Worm (Caenorhabditis elegans) whole organism, L2 larva: ENCODE data around the gene R04B5.1.

ENCODE experiments used
- F13H6.1 ChIP-seq: sonication (generic microtip); optimal IDR thresholded peaks from 2 replicates; lab custom pipeline; 2016; ENCODE audit warnings: missing genetic modification characterization, missing compliant biosample characterization
- R02D3.7 ChIP-seq: fragments of 150-350 bp; optimal IDR thresholded peaks from 2 replicates; lab custom pipeline; 2014; ENCODE audit warnings: missing biosample characterization, missing genetic modification characterization
- Y55F3AM.14 ChIP-seq: fragments of 200-800 bp; sonication (Bioruptor generic); optimal IDR thresholded peaks from 2 replicates; lab custom pipeline; 2018; ENCODE audit warnings: mild to moderate bottlenecking, missing genetic modification characterization, missing compliant biosample characterization
- alr-1 ChIP-seq: fragments of 150-350 bp; optimal IDR thresholded peaks from 2 replicates; lab custom pipeline; 2014; ENCODE audit warnings: missing biosample characterization, missing genetic modification characterization
- aly-2 ChIP-seq: fragments of 150-350 bp; optimal IDR thresholded peaks from 2 replicates; lab custom pipeline; 2014; ENCODE audit warnings: missing biosample characterization, missing genetic modification characterization
- ceh-16 ChIP-seq: fragments of 150-350 bp; optimal IDR thresholded peaks from 2 replicates; lab custom pipeline; 2014; ENCODE audit warnings: missing biosample characterization, missing genetic modification characterization
- ceh-82 ChIP-seq: fragments of 150-350 bp; optimal IDR thresholded peaks from 2 replicates; lab custom pipeline; 2014; ENCODE audit warnings: missing biosample characterization, missing genetic modification characterization
- crh-2 ChIP-seq: sonication (generic microtip); optimal IDR thresholded peaks from 2 replicates; lab custom pipeline; 2017; ENCODE audit warnings: missing biosample characterization, missing genetic modification characterization
- dmd-4 ChIP-seq: sonication (generic microtip); optimal IDR thresholded peaks from 2 replicates; lab custom pipeline; 2017; ENCODE audit warnings: missing biosample characterization, missing genetic modification characterization
- elt-1 ChIP-seq: fragments of 150-350 bp; optimal IDR thresholded peaks from 2 replicates; lab custom pipeline; 2014; ENCODE audit warnings: missing biosample characterization, missing genetic modification characterization
- elt-3 ChIP-seq: sonication (generic microtip); optimal IDR thresholded peaks from 2 replicates; lab custom pipeline; 2017; ENCODE audit warnings: missing biosample characterization, missing genetic modification characterization
- fos-1 ChIP-seq: fragments of 150-350 bp; optimal IDR thresholded peaks from 2 replicates; lab custom pipeline; 2014; ENCODE audit warnings: missing biosample characterization, missing genetic modification characterization
- gmeb-1 ChIP-seq: fragments of 150-350 bp; optimal IDR thresholded peaks from 2 replicates; lab custom pipeline; 2014; ENCODE audit warnings: missing biosample characterization, missing genetic modification characterization
- lin-11 ChIP-seq: fragments of 150-350 bp; sonication (generic microtip); optimal IDR thresholded peaks from 2 replicates; lab custom pipeline; 2014; ENCODE audit warnings: missing biosample characterization, missing genetic modification characterization, inconsistent platforms, mixed read lengths
- lin-13 ChIP-seq: fragments of 150-350 bp; optimal IDR thresholded peaks from 2 replicates; lab custom pipeline; 2014; ENCODE audit warnings: missing biosample characterization, missing genetic modification reagents, missing genetic modification characterization
- lin-39 ChIP-seq: fragments of 150-350 bp; optimal IDR thresholded peaks from 2 replicates; lab custom pipeline; 2014; ENCODE audit warnings: missing biosample characterization, missing genetic modification reagents, missing genetic modification characterization
- lsy-2 ChIP-seq, 2 experiments: fragments of 150-350 bp in 1 of 2; sonication (generic microtip) in 1 of 2; optimal IDR thresholded peaks; 2 replicates each; lab custom pipeline; 2014 to 2017; ENCODE audit warnings: missing biosample characterization in 2 of 2, missing genetic modification characterization in 2 of 2
- mab-5 ChIP-seq: fragments of 150-350 bp; optimal IDR thresholded peaks from 2 replicates; lab custom pipeline; 2014; ENCODE audit warnings: missing biosample characterization, missing genetic modification characterization
- mbf-1 ChIP-seq: sonication (generic microtip); optimal IDR thresholded peaks from 2 replicates; lab custom pipeline; 2017; ENCODE audit warnings: missing biosample characterization, missing genetic modification characterization
- mdl-1 ChIP-seq, 2 experiments: fragments of 150-350 bp in 1 of 2; sonication (generic microtip) in 1 of 2; optimal IDR thresholded peaks; 2 replicates each; lab custom pipeline; 2017; ENCODE audit warnings: missing biosample characterization in 2 of 2, missing genetic modification characterization in 2 of 2
- nhr-10 ChIP-seq: sonication (generic microtip); optimal IDR thresholded peaks from 2 replicates; lab custom pipeline; 2017; ENCODE audit warnings: missing biosample characterization, missing genetic modification characterization
- nhr-11 ChIP-seq: fragments of 150-350 bp; optimal IDR thresholded peaks from 2 replicates; lab custom pipeline; 2014; ENCODE audit warnings: missing biosample characterization, missing genetic modification characterization
- nhr-12 ChIP-seq: fragments of 150-350 bp; optimal IDR thresholded peaks from 2 replicates; lab custom pipeline; 2014; ENCODE audit warnings: missing biosample characterization, missing genetic modification characterization
- nhr-129 ChIP-seq: fragments of 150-350 bp; optimal IDR thresholded peaks from 2 replicates; lab custom pipeline; 2014; ENCODE audit warnings: missing biosample characterization, missing genetic modification characterization
- nhr-21 ChIP-seq: fragments of 150-350 bp; optimal IDR thresholded peaks from 2 replicates; lab custom pipeline; 2014; ENCODE audit warnings: missing biosample characterization, missing genetic modification characterization
- nhr-23 ChIP-seq: fragments of 150-350 bp; optimal IDR thresholded peaks from 2 replicates; lab custom pipeline; 2014; ENCODE audit warnings: missing biosample characterization, missing genetic modification reagents, missing genetic modification characterization
- nhr-6 ChIP-seq: fragments of 150-350 bp; optimal IDR thresholded peaks from 2 replicates; lab custom pipeline; 2014; ENCODE audit warnings: missing biosample characterization, missing genetic modification characterization
- peb-1 ChIP-seq: fragments of 150-350 bp; optimal IDR thresholded peaks from 2 replicates; lab custom pipeline; 2014; ENCODE audit warnings: missing biosample characterization, missing genetic modification characterization
- sem-4 ChIP-seq: fragments of 150-350 bp; optimal IDR thresholded peaks from 2 replicates; lab custom pipeline; 2014; ENCODE audit warnings: missing biosample characterization, missing genetic modification reagents, missing genetic modification characterization
- skn-1 ChIP-seq: sonication (generic microtip); optimal IDR thresholded peaks from 2 replicates; lab custom pipeline; 2017; ENCODE audit warnings: missing biosample characterization, missing genetic modification characterization
- sma-3 ChIP-seq: sonication (generic microtip); optimal IDR thresholded peaks from 2 replicates; lab custom pipeline; 2016; ENCODE audit warnings: missing genetic modification reagents, missing genetic modification characterization, missing compliant biosample characterization
- sma-9 ChIP-seq, 2 experiments: fragments of 150-350 bp in 1 of 2; sonication (generic microtip) in 1 of 2; optimal IDR thresholded peaks; 2 replicates each; lab custom pipeline; 2014 to 2016; ENCODE audit warnings: missing genetic modification characterization in 2 of 2, mild to moderate bottlenecking in 1 of 2, missing biosample characterization in 1 of 2, missing compliant biosample characterization in 1 of 2, missing genetic modification reagents in 1 of 2, moderate library complexity in 1 of 2
- snpc-4 ChIP-seq: fragments of 150-350 bp; optimal IDR thresholded peaks from 2 replicates; lab custom pipeline; 2014; ENCODE audit warnings: missing biosample characterization, missing genetic modification characterization
- unc-39 ChIP-seq: fragments of 150-350 bp; optimal IDR thresholded peaks from 2 replicates; lab custom pipeline; 2014; ENCODE audit warnings: missing biosample characterization, missing genetic modification characterization
- unc-55 ChIP-seq: fragments of 150-350 bp; sonication (generic microtip); optimal IDR thresholded peaks from 3 replicates; lab custom pipeline; 2014; ENCODE audit warnings: missing biosample characterization, missing genetic modification reagents, missing genetic modification characterization
- unc-62 ChIP-seq: fragments of 150-350 bp; optimal IDR thresholded peaks from 2 replicates; lab custom pipeline; 2014; ENCODE audit warnings: missing biosample characterization, missing genetic modification reagents, missing genetic modification characterization
- zag-1 ChIP-seq: fragments of 150-350 bp; optimal IDR thresholded peaks from 2 replicates; lab custom pipeline; 2014; ENCODE audit warnings: missing biosample characterization, missing genetic modification characterization
- ztf-1 ChIP-seq: fragments of 200-800 bp; sonication (Bioruptor generic); conservative IDR thresholded peaks from 2 replicates; pipeline ENCODE4 v1.3.6; 2022; ENCODE audit warnings: missing genetic modification characterization, missing compliant biosample characterization

The R04B5.1 gene

DNA sequence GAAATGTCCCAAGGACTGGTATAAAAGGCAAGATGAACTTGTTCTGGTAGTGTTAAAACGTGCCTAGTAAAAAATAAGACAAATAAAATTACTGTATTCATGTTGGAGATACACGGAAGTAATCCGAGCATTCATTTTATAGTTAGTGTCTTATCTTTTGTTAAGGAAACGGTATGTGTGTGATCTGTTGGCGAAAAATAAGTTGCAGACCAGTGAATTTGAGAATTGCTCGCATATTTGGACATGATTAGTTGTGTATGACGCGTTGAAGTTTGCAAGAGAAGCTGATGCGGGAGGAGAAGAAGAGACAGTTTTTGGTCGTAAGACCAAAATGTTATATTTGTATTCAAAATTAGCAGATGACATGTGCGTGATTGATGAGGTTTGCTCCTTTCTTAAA lies 23.8 kb upstream of the R04B5.1 start, which contains the start of gene C08B6.14:
TSS of gene C08B6.14 (minus strand) at position 101 of the 400 bp plus-strand sequence.
- TF ChIP-seq nhr-21 (no peak), nhr-6 (tag; lab: Kevin White, UChicago) (no peak), lin-39 (no peak), ztf-1 (no peak), F13H6.1 (no peak), unc-55 (GFP tag; lab: Kevin White, UChicago) (no peak), lsy-2 (tag; optimal IDR thresholded peaks at IDR 0.05; lab: Kevin White, UChicago) (no peak), ceh-82 (no peak), Y55F3AM.14 (GFP tag; lab: Kevin White, UChicago) (no peak), dmd-4 (no peak), gmeb-1 (tag; lab: Kevin White, UChicago) (no peak), elt-3 (tag; lab: Kevin White, UChicago) (no peak), mbf-1 (tag; lab: Kevin White, UChicago) (no peak), nhr-12 (tag; lab: Kevin White, UChicago) (no peak), skn-1 (tag; lab: Kevin White, UChicago) (no peak), nhr-23 (tag; lab: Kevin White, UChicago) (no peak), mdl-1 (tag; optimal IDR thresholded peaks at IDR 0.05; lab: Kevin White, UChicago) (no peak), lin-13 (GFP tag; lab: Kevin White, UChicago) (no peak)

DNA sequence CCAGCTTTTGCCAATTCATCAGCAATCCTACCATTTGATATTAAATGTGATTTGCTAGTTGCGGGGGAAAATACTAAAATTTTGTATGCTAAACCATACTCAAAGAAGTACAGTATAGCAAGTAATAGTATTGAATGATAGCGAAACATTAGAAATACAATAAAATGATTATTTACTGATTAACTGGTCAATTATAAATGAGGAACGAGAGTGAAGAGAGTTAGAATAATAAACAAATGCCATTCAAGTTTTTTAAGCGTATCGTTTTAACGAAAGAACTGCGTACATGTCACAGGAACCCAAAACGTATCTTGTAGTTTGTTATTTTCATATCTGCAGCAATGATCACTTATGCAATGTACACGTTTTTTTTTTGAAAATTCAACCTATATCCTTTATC lies 20.3 kb upstream of the R04B5.1 start, which contains the start of gene ugt-47:
TSS of gene ugt-47 (minus strand) at position 169 of the 400 bp plus-strand sequence.
- TF ChIP-seq unc-62 (GFP tag; lab: Kevin White, UChicago) (no peak), nhr-129 (tag; lab: Kevin White, UChicago) (no peak), sma-9 (GFP tag; optimal IDR thresholded peaks at IDR 0.05; lab: Kevin White, UChicago) (no peak), sma-9 (tag; optimal IDR thresholded peaks at IDR 0.05; lab: Kevin White, UChicago) (no peak)

- TF ChIP-seq lin-11 (tag; lab: Kevin White, UChicago) (no peak), crh-2 (peak; percentile 32), gmeb-1 (tag; lab: Kevin White, UChicago) (peak; percentile 33), fos-1 (tag; lab: Kevin White, UChicago) (peak; percentile 83)
These were observed 18.8 kb upstream of the R04B5.1 start for ce11 chrV:10096932-10097331.

DNA sequence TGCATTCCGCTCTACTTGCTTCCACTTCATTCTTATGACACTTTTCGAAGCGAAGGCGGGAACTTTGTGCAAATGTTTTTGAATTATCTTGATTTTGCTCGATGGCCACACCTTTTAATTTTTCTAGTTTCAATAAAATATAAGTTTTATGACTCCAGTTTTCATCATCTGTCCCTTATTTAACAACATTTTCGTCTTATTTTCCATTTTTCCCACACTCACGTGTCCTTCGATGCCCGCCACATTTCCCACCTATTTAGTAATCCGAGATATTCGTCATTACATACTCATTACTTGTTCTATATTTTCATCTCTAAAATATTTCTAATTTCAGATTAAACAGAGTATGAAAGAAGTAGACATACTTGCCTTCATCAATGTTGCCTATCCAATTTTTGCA lies 16.2 kb upstream of the R04B5.1 start, which contains the start of gene srd-49:
TSS of gene srd-49 (plus strand) at position 301 of the 400 bp plus-strand sequence.
- TF ChIP-seq crh-2, result no peak
- TF ChIP-seq unc-62 (GFP tag; lab: Kevin White, UChicago), result no peak
- no peak for TF ChIP-seq elt-3 (tag; lab: Kevin White, UChicago)
- no peak for TF ChIP-seq elt-1 (tag; lab: Kevin White, UChicago)
- TF ChIP-seq lsy-2 (tag; optimal IDR thresholded peaks at IDR 0.05; lab: Kevin White, UChicago), result no peak
- TF ChIP-seq gmeb-1 (tag; lab: Kevin White, UChicago), result no peak
- no peak for TF ChIP-seq nhr-129 (tag; lab: Kevin White, UChicago)
- no peak for TF ChIP-seq sma-3
- no peak for TF ChIP-seq aly-2 (tag; lab: Kevin White, UChicago)
- no peak for TF ChIP-seq ztf-1
- no peak for TF ChIP-seq nhr-11 (tag; lab: Kevin White, UChicago)
- TF ChIP-seq nhr-21, result no peak
- no peak for TF ChIP-seq mbf-1 (tag; lab: Kevin White, UChicago)
- TF ChIP-seq snpc-4, result no peak
- no peak for TF ChIP-seq fos-1 (tag; lab: Kevin White, UChicago)
- TF ChIP-seq nhr-6 (tag; lab: Kevin White, UChicago), result no peak
- no peak for TF ChIP-seq ceh-82
- no peak for TF ChIP-seq Y55F3AM.14 (GFP tag; lab: Kevin White, UChicago)
- no peak for TF ChIP-seq ceh-16 (tag; lab: Kevin White, UChicago)

DNA sequence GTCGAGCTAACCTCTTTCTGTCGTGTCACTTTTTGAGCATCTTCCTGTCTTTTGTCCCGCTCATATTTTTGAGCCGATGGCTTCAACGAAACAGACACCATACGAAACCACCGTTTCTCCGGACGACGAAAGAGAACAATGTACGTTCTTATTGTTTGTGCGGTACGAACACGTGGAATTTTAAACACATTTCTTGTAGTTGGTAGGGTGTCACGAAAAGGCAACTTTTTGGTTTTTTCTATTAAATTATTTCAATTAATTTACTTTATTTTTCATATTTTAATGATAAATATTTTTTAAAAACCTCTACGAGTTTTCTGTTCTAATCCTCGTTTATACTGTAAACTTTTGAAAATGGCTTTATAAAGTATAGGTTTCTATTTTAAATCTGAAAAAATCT lies 13.0 kb upstream of the R04B5.1 start, which contains the start of gene R04B5.11:
TSS of gene R04B5.11 (minus strand) at position 101 of the 400 bp plus-strand sequence.
- TF ChIP-seq nhr-10, result no peak
- no peak for TF ChIP-seq gmeb-1 (tag; lab: Kevin White, UChicago)
- no peak for TF ChIP-seq R02D3.7
- no peak for TF ChIP-seq peb-1
- TF ChIP-seq zag-1 (tag; lab: Kevin White, UChicago), result no peak
- TF ChIP-seq aly-2 (tag; lab: Kevin White, UChicago), result no peak
- TF ChIP-seq sma-3, result no peak
- no peak for TF ChIP-seq ceh-16 (tag; lab: Kevin White, UChicago)
- no peak for TF ChIP-seq F13H6.1
- no peak for TF ChIP-seq mab-5 (tag; lab: Kevin White, UChicago)
- no peak for TF ChIP-seq unc-39 (tag; lab: Kevin White, UChicago)
- no peak for TF ChIP-seq elt-1 (tag; lab: Kevin White, UChicago)
- no peak for TF ChIP-seq lsy-2 (tag; optimal IDR thresholded peaks at IDR 0.05; lab: Kevin White, UChicago)
- no peak for TF ChIP-seq sem-4
- TF ChIP-seq unc-55 (GFP tag; lab: Kevin White, UChicago), result no peak
- no peak for TF ChIP-seq mbf-1 (tag; lab: Kevin White, UChicago)
- no peak for TF ChIP-seq alr-1
- TF ChIP-seq unc-62 (GFP tag; lab: Kevin White, UChicago), result no peak
